Worm (Caenorhabditis elegans): ENCODE results near the gene pos-1.

DNA sequence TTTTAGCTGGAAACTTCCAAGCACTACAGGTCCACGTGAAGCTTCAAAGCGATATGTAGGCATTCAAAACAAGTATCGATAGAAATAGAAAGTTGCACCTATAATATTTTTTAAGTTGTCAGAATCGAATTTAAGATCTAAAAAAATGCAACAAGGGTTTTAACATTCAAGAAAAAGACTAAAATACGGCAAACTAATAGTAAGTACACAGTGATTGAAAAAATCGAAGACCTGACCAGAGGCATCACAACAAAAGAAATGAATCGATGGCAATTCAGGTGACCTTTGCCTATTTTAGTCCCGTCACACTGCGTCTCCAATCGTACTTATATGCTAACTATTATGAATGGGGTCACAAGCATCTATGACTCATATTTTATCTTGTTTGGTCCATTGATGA is 34.0 kb downstream of the pos-1 start, which contains the start of gene T23B12.5:
- TF ChIP-seq pqm-1 (tag; optimal IDR thresholded peaks at IDR 0.05) (no peak), F16B12.6 (tag; optimal IDR thresholded peaks at IDR 0.05) (no peak), elt-2 (tag; optimal IDR thresholded peaks at IDR 0.05) (no peak), nhr-90 (tag; optimal IDR thresholded peaks at IDR 0.05; ENCODE audit: poor library complexity) (no peak), fkh-8 (tag; optimal IDR thresholded peaks at IDR 0.05) (no peak), aly-2 (tag; optimal IDR thresholded peaks at IDR 0.05) (no peak), snpc-4 (tag; optimal IDR thresholded peaks at IDR 0.05) (no peak), nhr-28 (tag; optimal IDR thresholded peaks at IDR 0.05) (no peak), C34B4.2 (tag; optimal IDR thresholded peaks at IDR 0.05) (no peak), ceh-82 (tag; optimal IDR thresholded peaks at IDR 0.05) (no peak)
